Fruit fly (Drosophila melanogaster): ENCODE results near the gene CG32213.

Gene CG32213

DNA sequence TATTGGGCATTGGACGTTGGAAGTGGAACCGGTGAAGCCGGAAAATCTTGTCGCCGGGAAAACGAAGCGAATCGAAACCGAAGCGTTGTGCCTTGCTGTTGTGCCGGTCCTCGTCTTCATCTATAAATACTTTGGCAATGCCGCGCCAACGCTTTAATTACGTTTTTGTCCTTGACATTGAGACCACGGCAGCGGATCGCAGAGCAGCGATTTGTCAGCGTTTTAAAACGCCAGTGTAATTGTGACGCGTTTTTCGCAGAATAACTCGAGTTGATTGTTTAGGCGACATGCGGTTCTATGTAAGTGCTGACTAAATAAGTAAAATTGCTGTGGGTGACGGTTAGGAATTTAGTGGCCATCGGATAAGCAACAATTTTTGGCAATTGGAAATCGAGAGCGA is 45.5 kb downstream of the CG32213 start:
- no peak for TF ChIP-seq h (GFP tag; optimal IDR thresholded peaks at IDR 0.05)
- TF ChIP-seq dl (GFP tag; optimal IDR thresholded peaks at IDR 0.05; ENCODE audit: insufficient read depth in 1 of 2, partially characterized antibody in 2 of 2), result no peak
- TF ChIP-seq lola (GFP tag; optimal IDR thresholded peaks at IDR 0.05), result no peak
- TF ChIP-seq CG9705 (GFP tag; optimal IDR thresholded peaks at IDR 0.05), result no peak
- no peak for TF ChIP-seq OdsH (GFP tag; optimal IDR thresholded peaks at IDR 0.05)
- no peak for TF ChIP-seq Mio (GFP tag; optimal IDR thresholded peaks at IDR 0.05)

DNA sequence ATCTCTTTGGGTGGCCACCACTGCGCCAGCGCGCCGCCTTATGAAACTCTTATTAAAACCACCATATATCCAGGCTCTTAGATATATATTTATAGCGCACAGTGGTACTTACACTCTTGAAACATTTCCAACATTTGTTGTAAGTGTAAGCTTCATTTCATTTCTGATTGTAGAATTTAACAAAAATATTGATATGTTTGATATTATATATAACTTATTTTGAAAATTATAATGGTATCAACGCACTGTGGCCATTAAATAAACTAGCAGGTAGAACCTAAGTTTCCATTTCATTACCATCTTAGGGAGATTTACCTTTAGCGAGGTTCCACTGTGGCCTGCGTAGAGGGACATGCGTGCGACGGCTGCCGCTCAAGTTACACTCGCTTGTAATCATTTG is 49.1 kb downstream of the CG32213 start:
- TF ChIP-seq Mio (GFP tag; optimal IDR thresholded peaks at IDR 0.05), result no peak
- TF ChIP-seq tai (GFP tag; optimal IDR thresholded peaks at IDR 0.05), result no peak
- TF ChIP-seq br (GFP tag; optimal IDR thresholded peaks at IDR 0.05), result no peak
- TF ChIP-seq foxo (GFP tag; optimal IDR thresholded peaks at IDR 0.05), result no peak
- TF ChIP-seq lola (GFP tag; optimal IDR thresholded peaks at IDR 0.05), result no peak
- no peak for TF ChIP-seq pan (optimal IDR thresholded peaks at IDR 0.05)
- no peak for TF ChIP-seq usp (GFP tag; optimal IDR thresholded peaks at IDR 0.05)
- TF ChIP-seq CG32264 (GFP tag; optimal IDR thresholded peaks at IDR 0.05), result no peak
- no peak for TF ChIP-seq Sp1 (GFP tag; optimal IDR thresholded peaks at IDR 0.05)
- no peak for TF ChIP-seq Hr83 (GFP tag; optimal IDR thresholded peaks at IDR 0.05; ENCODE audit: poor library complexity, severe bottlenecking)
- TF ChIP-seq Myc (optimal IDR thresholded peaks at IDR 0.05), result no peak
- no peak for TF ChIP-seq Jra (GFP tag; optimal IDR thresholded peaks at IDR 0.05)
- no peak for TF ChIP-seq Hnf4 (GFP tag; optimal IDR thresholded peaks at IDR 0.05)
- no peak for TF ChIP-seq brk (GFP tag; optimal IDR thresholded peaks at IDR 0.05)
- TF ChIP-seq dl (GFP tag; optimal IDR thresholded peaks at IDR 0.05; ENCODE audit: insufficient read depth in 1 of 2, partially characterized antibody in 2 of 2), result no peak
- TF ChIP-seq CG9705 (GFP tag; optimal IDR thresholded peaks at IDR 0.05), result no peak

DNA sequence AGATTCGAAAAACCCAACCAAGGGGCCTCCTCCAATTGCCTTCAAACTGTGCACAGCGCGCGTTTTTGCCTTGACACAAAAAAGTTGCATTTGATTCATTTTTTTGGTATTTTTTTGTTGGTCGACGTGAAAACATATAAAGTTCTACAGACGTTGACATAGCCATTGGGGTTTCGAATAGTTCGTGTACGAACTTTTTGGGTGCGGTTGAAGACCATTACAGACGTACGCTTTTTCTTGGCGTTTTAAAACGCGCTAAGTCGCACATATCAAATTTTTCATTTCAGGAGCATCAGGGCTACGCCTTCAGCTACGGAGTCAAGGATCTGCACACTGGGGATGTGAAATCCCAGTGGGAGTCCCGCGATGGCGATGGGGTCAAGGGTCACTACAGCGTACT is 50.1 kb downstream of the CG32213 start:
- no peak for TF ChIP-seq Myc (optimal IDR thresholded peaks at IDR 0.05)
- TF ChIP-seq Mio (GFP tag; optimal IDR thresholded peaks at IDR 0.05), result no peak
- TF ChIP-seq br (GFP tag; optimal IDR thresholded peaks at IDR 0.05), result no peak
- no peak for TF ChIP-seq lola (GFP tag; optimal IDR thresholded peaks at IDR 0.05)
- no peak for TF ChIP-seq N (GFP tag; optimal IDR thresholded peaks at IDR 0.05)
- TF ChIP-seq dmrt93B (GFP tag; optimal IDR thresholded peaks at IDR 0.05), result no peak
- no peak for TF ChIP-seq fru (GFP tag; optimal IDR thresholded peaks at IDR 0.05)
- TF ChIP-seq ey (GFP tag; optimal IDR thresholded peaks at IDR 0.05), result no peak
- no peak for TF ChIP-seq OdsH (GFP tag; optimal IDR thresholded peaks at IDR 0.05)
- no peak for TF ChIP-seq usp (GFP tag; optimal IDR thresholded peaks at IDR 0.05)
- no peak for TF ChIP-seq Hnf4 (GFP tag; optimal IDR thresholded peaks at IDR 0.05)
- TF ChIP-seq Sp1 (GFP tag; optimal IDR thresholded peaks at IDR 0.05), result no peak
- TF ChIP-seq tai (GFP tag; optimal IDR thresholded peaks at IDR 0.05), result no peak
- TF ChIP-seq CG9705 (GFP tag; optimal IDR thresholded peaks at IDR 0.05), result no peak
- no peak for TF ChIP-seq CG32264 (GFP tag; optimal IDR thresholded peaks at IDR 0.05)
- TF ChIP-seq Hr83 (GFP tag; optimal IDR thresholded peaks at IDR 0.05; ENCODE audit: poor library complexity, severe bottlenecking), result no peak
- TF ChIP-seq Hr78 (GFP tag; optimal IDR thresholded peaks at IDR 0.05), result no peak
- TF ChIP-seq jim (GFP tag; optimal IDR thresholded peaks at IDR 0.05), result no peak
- no peak for TF ChIP-seq sage (GFP tag; optimal IDR thresholded peaks at IDR 0.05)

Measured in whole organism, wandering third instar larva.